Fruit fly (Drosophila melanogaster) S2 (cell line): ENCODE data around the gene Cyp12e1.

Experiments used
- CG8478 ChIP-seq: fragments of >200 bp; optimal IDR thresholded peaks from 2 replicates; lab custom pipeline; 2018
- CTCF ChIP-seq, 2 experiments: fragments of >200 bp; optimal IDR thresholded peaks; 2 replicates each; lab custom pipeline; 2018

DNA sequence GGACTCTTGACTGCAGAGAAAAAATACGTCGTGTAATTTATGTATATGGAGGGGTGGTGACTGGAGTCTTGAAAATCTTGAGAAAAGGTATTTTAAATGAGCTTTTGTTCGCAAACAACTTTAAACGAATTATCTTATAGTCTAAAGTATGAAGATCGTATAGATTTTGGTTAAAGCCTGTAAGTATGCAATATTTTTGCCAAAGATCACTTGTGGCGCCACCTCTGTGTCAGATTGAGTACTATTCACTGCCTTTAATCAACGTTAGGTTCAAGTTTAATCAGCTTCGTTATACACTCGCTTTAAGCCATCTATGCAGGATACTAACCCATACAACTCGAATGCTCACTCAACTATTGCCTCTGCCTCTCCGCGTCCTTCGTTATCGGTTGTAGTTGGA lies 2.4 kb downstream of the Cyp12e1 start:
- TF ChIP-seq CG8478 (no peak), CTCF (optimal IDR thresholded peaks at IDR 0.05; lab: Kevin White, UChicago) (peak; percentile 93 to 96)
